Fruit fly (Drosophila melanogaster) whole organism, embryonic: ENCODE data around the gene Fcp3C.

ENCODE experiments used
- Abd-B ChIP-seq: fragments of 200-800 bp; sonication (Bioruptor generic); optimal IDR thresholded peaks from 2 replicates; lab custom pipeline; 2018; ENCODE audit warnings: missing biosample characterization, mild to moderate bottlenecking, missing genetic modification characterization, moderate library complexity
- Adf1 ChIP-seq: fragments of 200-800 bp; sonication (Bioruptor generic); IDR thresholded peaks from 2 replicates; pipeline ENCODE4 v1.3.6; 2022; ENCODE audit warnings: missing biosample characterization, missing genetic modification characterization
- CG10654 ChIP-seq: fragments of 200-800 bp; sonication (Bioruptor generic); optimal IDR thresholded peaks from 2 replicates; lab custom pipeline; 2016; ENCODE audit warnings: missing biosample characterization, missing genetic modification characterization
- CG11695 ChIP-seq: fragments of 200-800 bp; sonication (Bioruptor generic); IDR thresholded peaks from 3 replicates; pipeline ENCODE4 v1.3.6; 2022; ENCODE audit warnings: missing biosample characterization, missing genetic modification characterization
- CG13894 ChIP-seq: fragments of 200-800 bp; sonication (Bioruptor generic); optimal IDR thresholded peaks from 3 replicates; lab custom pipeline; 2018; ENCODE audit warnings: missing biosample characterization, mild to moderate bottlenecking, missing genetic modification characterization, moderate library complexity
- CG15479 ChIP-seq: fragments of 200-800 bp; sonication (Bioruptor generic); optimal IDR thresholded peaks from 3 replicates; lab custom pipeline; 2019; ENCODE audit warnings: missing biosample characterization, mild to moderate bottlenecking, missing genetic modification characterization, moderate library complexity
- CG17385 ChIP-seq: fragments of 200-800 bp; sonication (Bioruptor generic); optimal IDR thresholded peaks from 3 replicates; lab custom pipeline; 2018; ENCODE audit warnings: missing biosample characterization, mild to moderate bottlenecking, missing genetic modification characterization
- CG17912 ChIP-seq: fragments of 200-800 bp; sonication (Bioruptor generic); optimal IDR thresholded peaks from 2 replicates; lab custom pipeline; 2018; ENCODE audit warnings: missing biosample characterization, mild to moderate bottlenecking, missing genetic modification characterization
- CG1832 ChIP-seq: fragments of 200-800 bp; sonication (Bioruptor generic); optimal IDR thresholded peaks from 2 replicates; lab custom pipeline; 2017; ENCODE audit warnings: missing biosample characterization, mild to moderate bottlenecking, missing genetic modification characterization, inconsistent platforms
- CG2712 ChIP-seq: fragments of 200-800 bp; optimal IDR thresholded peaks from 3 replicates; lab custom pipeline; 2019; ENCODE audit warnings: missing biosample characterization, mild to moderate bottlenecking, missing genetic modification characterization, moderate library complexity
- CG30431 ChIP-seq: fragments of 200-800 bp; sonication (Bioruptor generic); optimal IDR thresholded peaks from 2 replicates; lab custom pipeline; 2017; ENCODE audit warnings: missing biosample characterization, missing genetic modification characterization
- CG32767 ChIP-seq: fragments of 200-800 bp; sonication (Bioruptor generic); IDR thresholded peaks from 2 replicates; pipeline ENCODE4 v1.3.6; 2022; ENCODE audit warnings: missing biosample characterization, missing genetic modification characterization
- CG3995 ChIP-seq: fragments of 200-800 bp; sonication (Bioruptor generic); optimal IDR thresholded peaks from 3 replicates; lab custom pipeline; 2016; ENCODE audit warnings: missing biosample characterization, missing genetic modification characterization
- CG6175 ChIP-seq: fragments of 200-800 bp; sonication (Bioruptor generic); IDR thresholded peaks from 3 replicates; pipeline ENCODE4 v1.3.6; 2022; ENCODE audit warnings: missing biosample characterization, missing genetic modification characterization
- CG7839 ChIP-seq: fragments of 200-800 bp; sonication (Bioruptor generic); optimal IDR thresholded peaks from 3 replicates; lab custom pipeline; 2018; ENCODE audit warnings: missing biosample characterization, mild to moderate bottlenecking, missing genetic modification characterization, moderate library complexity
- CG8359 ChIP-seq: fragments of 200-800 bp; sonication (Bioruptor generic); optimal IDR thresholded peaks from 2 replicates; lab custom pipeline; 2017; ENCODE audit warnings: missing biosample characterization, mild to moderate bottlenecking, missing genetic modification characterization, borderline replicate concordance
- CG8924 ChIP-seq: fragments of 200-800 bp; optimal IDR thresholded peaks from 3 replicates; lab custom pipeline; 2019; ENCODE audit warnings: missing biosample characterization, mild to moderate bottlenecking, missing genetic modification characterization, moderate library complexity
- CTCF ChIP-seq: fragments of 200-800 bp; sonication (Bioruptor generic); optimal IDR thresholded peaks from 2 replicates; lab custom pipeline; 2017; ENCODE audit warnings: missing biosample characterization, mild to moderate bottlenecking, missing genetic modification characterization, moderate library complexity
- CkIIα-i1 ChIP-seq: fragments of 200-800 bp; sonication (Bioruptor generic); IDR thresholded peaks from 2 replicates; pipeline ENCODE4 v1.3.6; 2022; ENCODE audit warnings: missing biosample characterization, missing genetic modification characterization
- D ChIP-seq, 2 experiments: fragments of 200-800 bp in 1 of 2; fragments of >200 bp in 1 of 2; sonication (Bioruptor generic) in 1 of 2; optimal IDR thresholded peaks; 2 replicates in 1 of 2; 3 replicates in 1 of 2; lab custom pipeline; 2017; ENCODE audit warnings: mild to moderate bottlenecking in 1 of 2, missing biosample characterization in 1 of 2, missing genetic modification characterization in 1 of 2, missing genetic modification reagents in 1 of 2
- Dfd ChIP-seq, 2 experiments: fragments of >200 bp; optimal IDR thresholded peaks; 2 replicates each; lab custom pipeline; 2017; ENCODE audit warnings: missing biosample characterization in 2 of 2, missing genetic modification characterization in 2 of 2
- HLH3B ChIP-seq: fragments of 200-800 bp; sonication (Bioruptor generic); IDR thresholded peaks from 2 replicates; pipeline ENCODE4 v1.3.6; 2022; ENCODE audit warnings: missing biosample characterization, missing genetic modification characterization
- Hr3 ChIP-seq: fragments of 200-800 bp; sonication (Bioruptor generic); optimal IDR thresholded peaks from 3 replicates; lab custom pipeline; 2016; ENCODE audit warnings: missing biosample characterization, missing genetic modification characterization
- Hr51 ChIP-seq, 2 experiments: fragments of 200-800 bp; sonication (Bioruptor generic); optimal IDR thresholded peaks; 2 replicates in 1 of 2; 3 replicates in 1 of 2; lab custom pipeline; 2016 to 2018; ENCODE audit warnings: missing biosample characterization in 2 of 2, missing genetic modification characterization in 2 of 2, mild to moderate bottlenecking in 1 of 2, moderate library complexity in 1 of 2
- Jarid2 ChIP-seq: fragments of 200-800 bp; sonication (Bioruptor generic); optimal IDR thresholded peaks from 3 replicates; lab custom pipeline; 2017; ENCODE audit warnings: mild to moderate bottlenecking, missing biosample characterization, missing genetic modification reagents, missing genetic modification characterization
- Max ChIP-seq: fragments of 200-800 bp; sonication (Bioruptor generic); optimal IDR thresholded peaks from 2 replicates; lab custom pipeline; 2016; ENCODE audit warnings: missing biosample characterization, mild to moderate bottlenecking, missing genetic modification characterization
- Sry-β ChIP-seq: fragments of 200-800 bp; sonication (Bioruptor generic); optimal IDR thresholded peaks from 2 replicates; lab custom pipeline; 2018; ENCODE audit warnings: missing biosample characterization, mild to moderate bottlenecking, missing genetic modification characterization, moderate library complexity
- Trl ChIP-seq, 3 experiments: fragments of >200 bp in 2 of 3; fragments of 200-800 bp in 1 of 3; sonication (Bioruptor generic) in 1 of 3; optimal IDR thresholded peaks; 2 replicates in 1 of 3; 3 replicates in 2 of 3; lab custom pipeline; 2016 to 2017; ENCODE audit warnings: missing biosample characterization in 1 of 3, missing genetic modification characterization in 1 of 3
- ato ChIP-seq: fragments of 200-800 bp; sonication (Bioruptor generic); IDR thresholded peaks from 2 replicates; pipeline ENCODE4 v1.3.6; 2022; ENCODE audit warnings: missing biosample characterization, missing genetic modification characterization; ENCODE audit not compliant: partially characterized antibody
- az2 ChIP-seq: fragments of 200-800 bp; sonication (Bioruptor generic); optimal IDR thresholded peaks from 3 replicates; lab custom pipeline; 2016; ENCODE audit warnings: missing biosample characterization, missing genetic modification characterization
- cato ChIP-seq: fragments of 200-800 bp; sonication (Bioruptor generic); optimal IDR thresholded peaks from 2 replicates; lab custom pipeline; 2016; ENCODE audit warnings: missing biosample characterization, missing genetic modification characterization, borderline replicate concordance
- crol ChIP-seq: fragments of 200-800 bp; sonication (Bioruptor generic); IDR thresholded peaks from 2 replicates; pipeline ENCODE4 v1.3.6; 2022; ENCODE audit warnings: missing biosample characterization, missing genetic modification characterization
- crp ChIP-seq, 2 experiments: fragments of 200-800 bp; sonication (Bioruptor generic); optimal IDR thresholded peaks; 2 replicates in 1 of 2; 3 replicates in 1 of 2; lab custom pipeline; 2017; ENCODE audit warnings: missing biosample characterization in 2 of 2, missing genetic modification characterization in 2 of 2, mild to moderate bottlenecking in 1 of 2, moderate library complexity in 1 of 2
- gem ChIP-seq: fragments of 200-800 bp; sonication (Bioruptor generic); optimal IDR thresholded peaks from 2 replicates; lab custom pipeline; 2019; ENCODE audit warnings: missing biosample characterization, mild to moderate bottlenecking, missing genetic modification characterization, moderate library complexity
- hkb ChIP-seq, 2 experiments: fragments of 200-800 bp in 1 of 2; fragments of >200 bp in 1 of 2; sonication (Bioruptor generic) in 1 of 2; IDR thresholded peaks in 1 of 2; optimal IDR thresholded peaks in 1 of 2; 2 replicates each; pipeline versions ENCODE4 v1.3.6 to Lab custom; 2017 to 2022; ENCODE audit warnings: missing biosample characterization in 1 of 2, missing genetic modification characterization in 1 of 2
- org-1 ChIP-seq: fragments of 200-800 bp; sonication (Bioruptor generic); optimal IDR thresholded peaks from 2 replicates; lab custom pipeline; 2017; ENCODE audit warnings: missing biosample characterization, missing genetic modification characterization
- pros ChIP-seq: fragments of 200-800 bp; sonication (Bioruptor generic); optimal IDR thresholded peaks from 3 replicates; lab custom pipeline; 2019; ENCODE audit warnings: missing biosample characterization, mild to moderate bottlenecking, missing genetic modification characterization, moderate library complexity
- rib ChIP-seq: fragments of 200-800 bp; sonication (Bioruptor generic); IDR thresholded peaks from 2 replicates; pipeline ENCODE4 v1.3.6; 2022; ENCODE audit warnings: missing biosample characterization, missing genetic modification characterization
- sens ChIP-seq: fragments of 200-800 bp; sonication (Bioruptor generic); peaks from one replicate; lab custom pipeline; 2016; ENCODE audit warnings: missing biosample characterization, missing genetic modification characterization
- sisA ChIP-seq: fragments of 200-800 bp; sonication (Bioruptor generic); IDR thresholded peaks from 2 replicates; pipeline ENCODE4 v1.3.6; 2022; ENCODE audit warnings: missing biosample characterization, missing genetic modification characterization
- tio ChIP-seq: fragments of 200-800 bp; sonication (Bioruptor generic); optimal IDR thresholded peaks from 2 replicates; lab custom pipeline; 2017; ENCODE audit warnings: missing biosample characterization, missing genetic modification characterization, inconsistent platforms
- tx ChIP-seq: fragments of 200-800 bp; sonication (Bioruptor generic); optimal IDR thresholded peaks from 2 replicates; lab custom pipeline; 2016; ENCODE audit warnings: missing biosample characterization, missing genetic modification characterization
- vfl ChIP-seq: fragments of 200-800 bp; sonication (Bioruptor generic); optimal IDR thresholded peaks from 2 replicates; lab custom pipeline; 2016; ENCODE audit warnings: missing biosample characterization, missing genetic modification characterization
- yki ChIP-seq: fragments of >200 bp; optimal IDR thresholded peaks from 3 replicates; lab custom pipeline; 2018

Gene Fcp3C

dm6 chrX:3136338-3137086 lies 37.8 kb downstream of the Fcp3C start (continued):
- peak in 1 of 2 experiments; percentile 3 for TF ChIP-seq Hr51 (GFP tag; optimal IDR thresholded peaks at IDR 0.05; lab: Kevin White, UChicago)
- peak; percentile 7 for TF ChIP-seq gem (tag; lab: Kevin White, UChicago)
- no peak for TF ChIP-seq tx (GFP tag; lab: Kevin White, UChicago)
- no peak for TF ChIP-seq D (optimal IDR thresholded peaks at IDR 0.05; lab: Kevin White, UChicago)
- TF ChIP-seq D (GFP tag; optimal IDR thresholded peaks at IDR 0.05; lab: Kevin White, UChicago), result peak; percentile 50
- TF ChIP-seq pros, result peak; percentile 70
- TF ChIP-seq Jarid2, result peak; percentile 16
- TF ChIP-seq CG7839, result no peak
- no peak for TF ChIP-seq CG8359 (GFP tag; lab: Kevin White, UChicago)
- no peak for TF ChIP-seq CG3995

- TF ChIP-seq Adf1 (GFP tag; lab: Robert Waterston, UW) (peak; percentile 55), crol (0 out of 2 replicates have a peak, but pooled peaks have one; percentile 8), Abd-B (GFP tag; lab: Kevin White, UChicago) (no peak)
- TF ChIP-seq, all 482 proteins: peak for 2
Measured at dm6 chrX:3135620-3136019, 38.7 kb downstream of the Fcp3C start.

- TF ChIP-seq Max (GFP tag; lab: Kevin White, UChicago) (no peak), Dfd (GFP tag; optimal IDR thresholded peaks at IDR 0.05; lab: Kevin White, UChicago) (no peak), CG17912 (GFP tag; lab: Kevin White, UChicago) (no peak), hkb (optimal IDR thresholded peaks at IDR 0.05; lab: Kevin White, UChicago) (no peak), hkb (GFP tag; IDR thresholded peaks at IDR 0.05; lab: Robert Waterston, UW) (no peak), CG1832 (peak; percentile 82), cato (GFP tag; lab: Kevin White, UChicago) (no peak), sens (GFP tag; lab: Kevin White, UChicago) (peak; percentile 64), pros (peak; percentile 81), CG17385 (GFP tag; lab: Kevin White, UChicago) (peak; percentile 71), CG32767 (GFP tag; lab: Robert Waterston, UW) (no peak), CG15479 (GFP tag; lab: Kevin White, UChicago) (peak; percentile 45), CG8924 (peak; percentile 2), yki (lab: Kevin White, UChicago) (peak; percentile 56), org-1 (no peak), Trl (optimal IDR thresholded peaks at IDR 0.05; lab: Kevin White, UChicago) (peak; percentile 43 to 80), Trl (GFP tag; optimal IDR thresholded peaks at IDR 0.05; lab: Kevin White, UChicago) (no peak), az2 (GFP tag; lab: Kevin White, UChicago) (no peak)
Measured at dm6 chrX:3135102-3135393, 39.2 kb downstream of the Fcp3C start.

dm6 chrX:3134383-3135101 lies 39.7 kb downstream of the Fcp3C start, which contains the start of gene N:
Gene N, plus strand, starts transcription at chrX:3134870.
- TF ChIP-seq ato (GFP tag; lab: Robert Waterston, UW) (peak; percentile 31; the same call in 1 of the 2 replicates), rib (GFP tag; lab: Robert Waterston, UW) (0 out of 2 replicates have a peak, but pooled peaks have one; percentile 40), tio (GFP tag; lab: Kevin White, UChicago) (peak; percentile 8), Sry-β (no peak), CG11695 (GFP tag; lab: Robert Waterston, UW) (peak; percentile 75), CkIIα-i1 (GFP tag; lab: Robert Waterston, UW) (no peak), HLH3B (GFP tag; lab: Robert Waterston, UW) (no peak), crp (GFP tag; optimal IDR thresholded peaks at IDR 0.05; lab: Kevin White, UChicago) (no peak), CG2712 (peak; percentile 62), Hr3 (no peak), CG30431 (GFP tag; lab: Kevin White, UChicago) (no peak), CTCF (GFP tag; lab: Kevin White, UChicago) (peak; percentile 95), CG13894 (peak; percentile 38), sisA (GFP tag; lab: Robert Waterston, UW) (no peak; the same call in 1 of the 2 replicates), vfl (no peak), CG6175 (GFP tag; lab: Robert Waterston, UW) (no peak), CG10654 (GFP tag; lab: Kevin White, UChicago) (peak; percentile 16)
